Worm (Caenorhabditis elegans) whole organism, L4 larva: ENCODE data around the gene tag-243.

Experiments used
- ZK546.5 ChIP-seq, 2 experiments: sonication (generic microtip); optimal IDR thresholded peaks; 2 replicates each; lab custom pipeline; 2017; ENCODE audit warnings: missing biosample characterization in 2 of 2, missing genetic modification characterization in 2 of 2
- ama-1 ChIP-seq: fragments of 150-350 bp; optimal IDR thresholded peaks from 2 replicates; lab custom pipeline; 2014; ENCODE audit warnings: inconsistent platforms, mixed read lengths
- ceh-20 ChIP-seq: fragments of 200-800 bp; sonication (Bioruptor generic); IDR thresholded peaks from 2 replicates; pipeline ENCODE4 v1.3.6; 2022; ENCODE audit warnings: missing genetic modification reagents, missing genetic modification characterization, missing compliant biosample characterization
- ces-1 ChIP-seq: fragments of 150-350 bp; sonication (generic microtip); optimal IDR thresholded peaks from 4 replicates; lab custom pipeline; 2014; ENCODE audit warnings: missing biosample characterization, missing genetic modification reagents, missing genetic modification characterization
- cey-2 ChIP-seq: sonication (generic microtip); optimal IDR thresholded peaks from 3 replicates; lab custom pipeline; 2017; ENCODE audit warnings: missing genetic modification characterization, mild to moderate bottlenecking, missing compliant biosample characterization, antibody characterized with exemption, borderline replicate concordance; ENCODE audit not compliant: insufficient read depth
- egl-27 ChIP-seq: sonication (generic microtip); optimal IDR thresholded peaks from 3 replicates; lab custom pipeline; 2017; ENCODE audit warnings: missing biosample characterization, missing genetic modification reagents, missing genetic modification characterization
- hif-1 ChIP-seq, 2 experiments: sonication (generic microtip); optimal IDR thresholded peaks; 2 replicates each; lab custom pipeline; 2016 to 2017; ENCODE audit warnings: missing compliant biosample characterization in 2 of 2, missing genetic modification characterization in 2 of 2, missing genetic modification reagents in 2 of 2, missing genotype in 2 of 2, mild to moderate bottlenecking in 1 of 2
- lim-7 ChIP-seq: fragments of 200-800 bp; sonication (Bioruptor generic); IDR thresholded peaks from 2 replicates; pipeline ENCODE4 v1.3.6; 2022; ENCODE audit warnings: missing genetic modification characterization, missing compliant biosample characterization
- nhr-28 ChIP-seq: fragments of 150-350 bp; optimal IDR thresholded peaks from 2 replicates; lab custom pipeline; 2014; ENCODE audit warnings: missing biosample characterization, missing genetic modification characterization
- pha-4 ChIP-seq, 2 experiments: fragments of 150-350 bp in 1 of 2; fragments of 200-800 bp in 1 of 2; sonication (Bioruptor generic) in 1 of 2; IDR thresholded peaks in 1 of 2; optimal IDR thresholded peaks in 1 of 2; 2 replicates each; pipeline versions ENCODE4 v1.3.6 to Lab custom; 2014 to 2022; ENCODE audit warnings: missing genetic modification characterization in 2 of 2, missing genetic modification reagents in 2 of 2, missing biosample characterization in 1 of 2, missing compliant biosample characterization in 1 of 2
- pqm-1 ChIP-seq: sonication (generic microtip); optimal IDR thresholded peaks from 2 replicates; lab custom pipeline; 2017; ENCODE audit warnings: missing biosample characterization, missing genetic modification characterization
- rbr-2 ChIP-seq: sonication (generic microtip); optimal IDR thresholded peaks from 2 replicates; lab custom pipeline; 2016; ENCODE audit warnings: missing genotype, missing genetic modification characterization, missing compliant biosample characterization
- unc-62 ChIP-seq, 3 experiments: fragments of 150-350 bp in 1 of 3; sonication (generic microtip); optimal IDR thresholded peaks in 2 of 3; peaks in 1 of 3; 1 replicate in 1 of 3; 2 replicates in 2 of 3; lab custom pipeline; 2014 to 2017; ENCODE audit warnings: missing biosample characterization in 3 of 3, missing genetic modification characterization in 3 of 3, missing genetic modification reagents in 3 of 3, missing genotype in 1 of 3
- zfp-3 ChIP-seq: fragments of 200-800 bp; sonication (Bioruptor generic); conservative IDR thresholded peaks from 2 replicates; pipeline ENCODE4 v1.3.6; 2022; ENCODE audit warnings: missing genetic modification reagents, missing genetic modification characterization, missing compliant biosample characterization

- TF ChIP-seq ZK546.5 (tag; optimal IDR thresholded peaks at IDR 0.05; lab: Kevin White, UChicago) (no peak), nhr-28 (tag; lab: Kevin White, UChicago) (peak; percentile 73), ces-1 (GFP tag; lab: Kevin White, UChicago) (no peak), rbr-2 (tag; lab: Kevin White, UChicago) (no peak), unc-62 (GFP tag; optimal IDR thresholded peaks at IDR 0.05 in 1 of 2; lab: Kevin White, UChicago) (no peak), unc-62 (tag; optimal IDR thresholded peaks at IDR 0.05; lab: Kevin White, UChicago) (no peak), cey-2 (no peak), pqm-1 (tag; lab: Kevin White, UChicago) (peak; percentile 79), pha-4 (GFP tag; IDR thresholded peaks at IDR 0.05; lab: Robert Waterston, UW) (no peak), pha-4 (tag; optimal IDR thresholded peaks at IDR 0.05; lab: Kevin White, UChicago) (no peak), lim-7 (no peak), ama-1 (lab: Kevin White, UChicago) (no peak), zfp-3 (no peak), hif-1 (tag; optimal IDR thresholded peaks at IDR 0.05; lab: Kevin White, UChicago) (no peak), ceh-20 (GFP tag; lab: Robert Waterston, UW) (no peak), egl-27 (tag; lab: Kevin White, UChicago) (no peak)
Measured at ce11 chrIII:4643262-4643661, 45.0 kb downstream of the tag-243 start, which contains the start of gene pfas-1.
